Worm (Caenorhabditis elegans): ENCODE data around the gene cyp-14A4.

DNA sequence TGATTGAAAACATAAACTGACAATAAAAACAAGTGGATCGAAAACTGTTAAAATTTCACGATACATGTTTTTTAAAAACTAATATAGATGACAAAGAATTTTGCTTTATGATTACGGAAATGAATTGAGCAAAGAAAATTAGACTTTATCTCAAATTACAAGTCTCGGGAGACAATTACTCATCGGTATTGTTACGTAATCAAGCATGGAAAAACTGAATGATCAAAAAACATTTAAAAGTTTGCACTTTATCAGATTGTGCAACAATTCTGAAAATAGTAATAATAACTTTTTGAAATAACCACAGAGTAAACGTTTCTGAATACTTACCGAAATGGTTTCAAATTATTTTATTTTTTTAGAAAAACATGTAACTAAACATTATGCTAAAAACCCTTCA lies 21.8 kb upstream of the cyp-14A4 start, which contains the start of gene srd-43:
- TF ChIP-seq elt-3 (tag; optimal IDR thresholded peaks at IDR 0.05) = no peak
- TF ChIP-seq nhr-76 (tag; optimal IDR thresholded peaks at IDR 0.05) = no peak
- no peak for TF ChIP-seq mep-1 (tag; optimal IDR thresholded peaks at IDR 0.05)
